Worm (Caenorhabditis elegans) whole organism, early embryonic: ENCODE results near the gene F14E5.2.
"Not testable (repeated sequence)": the region's sequence is repeated elsewhere in the genome, so short reads cannot be mapped to it uniquely, and the experiment has no call there.

Experiments
- B0310.2 ChIP-seq: sonication (generic microtip); optimal IDR thresholded peaks from 2 replicates; lab custom pipeline; 2016; ENCODE audit warnings: mild to moderate bottlenecking, missing genetic modification characterization, missing compliant biosample characterization
- F13C5.2 ChIP-seq: sonication (generic microtip); optimal IDR thresholded peaks from 2 replicates; lab custom pipeline; 2017; ENCODE audit warnings: mild to moderate bottlenecking, missing genetic modification characterization, inconsistent platforms, missing compliant biosample characterization
- aly-1 ChIP-seq: sonication (generic microtip); optimal IDR thresholded peaks from 2 replicates; lab custom pipeline; 2016; ENCODE audit warnings: missing genetic modification characterization, missing compliant biosample characterization
- ama-1 ChIP-seq: fragments of 150-350 bp; optimal IDR thresholded peaks from 2 replicates; lab custom pipeline; 2014
- ceh-13 ChIP-seq: fragments of 200-800 bp; sonication (Bioruptor generic); optimal IDR thresholded peaks from 2 replicates; lab custom pipeline; 2018; ENCODE audit warnings: mild to moderate bottlenecking, missing genetic modification characterization, missing compliant biosample characterization
- ceh-36 ChIP-seq: sonication (generic microtip); optimal IDR thresholded peaks from 2 replicates; lab custom pipeline; 2016; ENCODE audit warnings: missing genetic modification characterization, inconsistent platforms, missing compliant biosample characterization
- ets-7 ChIP-seq: sonication (generic microtip); optimal IDR thresholded peaks from 2 replicates; lab custom pipeline; 2016; ENCODE audit warnings: missing genotype, missing genetic modification characterization, missing compliant biosample characterization
- flt-1 ChIP-seq: fragments of 200-800 bp; sonication (Bioruptor generic); IDR thresholded peaks from 2 replicates; pipeline ENCODE4 v1.3.6; 2022; ENCODE audit warnings: missing genetic modification characterization, missing compliant biosample characterization
- hmbx-1 ChIP-seq: sonication (generic microtip); optimal IDR thresholded peaks from 2 replicates; lab custom pipeline; 2016; ENCODE audit warnings: mild to moderate bottlenecking, missing genetic modification characterization, missing compliant biosample characterization
- hmg-4 ChIP-seq: fragments of 200-800 bp; sonication (Bioruptor generic); optimal IDR thresholded peaks from 2 replicates; lab custom pipeline; 2018; ENCODE audit warnings: mild to moderate bottlenecking, missing genetic modification characterization, missing compliant biosample characterization
- hnd-1 ChIP-seq: sonication (generic microtip); optimal IDR thresholded peaks from 2 replicates; lab custom pipeline; 2016; ENCODE audit warnings: missing genetic modification characterization, missing compliant biosample characterization
- pes-1 ChIP-seq: fragments of 200-800 bp; sonication (Bioruptor generic); IDR thresholded peaks from 2 replicates; pipeline ENCODE4 v1.3.6; 2022; ENCODE audit warnings: missing genetic modification reagents, missing genetic modification characterization, missing compliant biosample characterization
- scrt-1 ChIP-seq: fragments of 200-800 bp; sonication (Bioruptor generic); IDR thresholded peaks from 2 replicates; pipeline ENCODE4 v1.3.6; 2022; ENCODE audit warnings: missing genetic modification characterization, missing compliant biosample characterization
- sea-1 ChIP-seq: fragments of 200-800 bp; sonication (Bioruptor generic); conservative IDR thresholded peaks from 2 replicates; pipeline ENCODE4 v1.3.6; 2022; ENCODE audit warnings: missing genetic modification characterization, missing compliant biosample characterization
- tbx-11 ChIP-seq: fragments of 200-800 bp; sonication (Bioruptor generic); IDR thresholded peaks from 2 replicates; pipeline ENCODE4 v1.3.6; 2022; ENCODE audit warnings: missing genetic modification characterization, missing compliant biosample characterization
- tbx-37 ChIP-seq: fragments of 200-800 bp; sonication (Bioruptor generic); conservative IDR thresholded peaks from 2 replicates; pipeline ENCODE4 v1.3.6; 2022; ENCODE audit warnings: missing genetic modification reagents, missing genetic modification characterization, missing compliant biosample characterization
- tra-4 ChIP-seq: sonication (generic microtip); optimal IDR thresholded peaks from 2 replicates; lab custom pipeline; 2017; ENCODE audit warnings: missing genetic modification characterization, missing compliant biosample characterization

The F14E5.2 gene

DNA sequence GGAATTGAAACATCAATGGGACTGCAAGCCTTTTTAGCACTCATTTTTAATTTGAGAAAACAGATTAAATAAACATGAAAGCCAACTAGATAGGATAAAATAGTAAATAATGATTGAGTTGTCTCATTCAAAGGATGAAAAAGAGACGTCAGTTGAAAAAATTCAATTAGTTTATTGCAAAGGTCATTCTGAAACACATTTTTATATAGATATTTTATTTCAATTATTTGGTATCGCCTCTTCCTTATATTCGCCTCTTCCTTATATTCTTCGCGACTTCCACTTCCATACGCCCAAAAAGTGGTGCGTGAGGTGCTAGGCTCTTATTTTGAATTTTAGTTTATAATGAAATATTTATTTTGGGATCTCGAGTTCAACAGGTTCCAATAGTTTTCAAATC lies 6.3 kb upstream of the F14E5.2 start, which contains the start of gene acp-4:
TSS of gene acp-4 (minus strand) at position 101 of the 400 bp plus-strand sequence.
- no peak for TF ChIP-seq tbx-11 (GFP tag; lab: Robert Waterston, UW)
- no peak for TF ChIP-seq ceh-13
- TF ChIP-seq aly-1 (tag; lab: Kevin White, UChicago): no peak
- no peak for TF ChIP-seq hmg-4 (GFP tag; lab: Kevin White, UChicago)
- TF ChIP-seq B0310.2: no peak
- no peak for TF ChIP-seq flt-1 (GFP tag; lab: Robert Waterston, UW)
- TF ChIP-seq hnd-1 (tag; lab: Kevin White, UChicago): no peak

DNA sequence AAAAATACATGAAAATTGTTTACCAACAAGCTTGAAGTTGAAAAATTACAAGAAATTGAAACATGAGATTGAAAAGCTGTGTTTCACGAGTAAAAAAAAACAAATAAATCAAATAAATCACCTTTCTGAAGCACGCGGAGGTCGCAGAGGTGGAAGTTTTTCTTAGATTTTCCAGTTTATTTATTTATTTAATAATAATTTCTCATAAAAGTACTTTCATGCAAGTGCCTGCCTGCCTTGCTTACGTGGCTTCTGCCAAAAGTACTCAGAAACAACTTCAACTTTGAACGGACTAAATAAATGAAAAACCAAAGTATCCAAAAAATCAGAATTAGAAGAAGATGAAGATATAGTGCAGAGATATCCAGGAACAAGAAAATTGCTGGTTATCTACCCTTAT lies 3.3 kb upstream of the F14E5.2 start, which contains the start of gene acp-2:
TSS of gene acp-2 (minus strand) at position 101 of the 400 bp plus-strand sequence.
- TF ChIP-seq ets-7 (tag; lab: Kevin White, UChicago): no peak

DNA sequence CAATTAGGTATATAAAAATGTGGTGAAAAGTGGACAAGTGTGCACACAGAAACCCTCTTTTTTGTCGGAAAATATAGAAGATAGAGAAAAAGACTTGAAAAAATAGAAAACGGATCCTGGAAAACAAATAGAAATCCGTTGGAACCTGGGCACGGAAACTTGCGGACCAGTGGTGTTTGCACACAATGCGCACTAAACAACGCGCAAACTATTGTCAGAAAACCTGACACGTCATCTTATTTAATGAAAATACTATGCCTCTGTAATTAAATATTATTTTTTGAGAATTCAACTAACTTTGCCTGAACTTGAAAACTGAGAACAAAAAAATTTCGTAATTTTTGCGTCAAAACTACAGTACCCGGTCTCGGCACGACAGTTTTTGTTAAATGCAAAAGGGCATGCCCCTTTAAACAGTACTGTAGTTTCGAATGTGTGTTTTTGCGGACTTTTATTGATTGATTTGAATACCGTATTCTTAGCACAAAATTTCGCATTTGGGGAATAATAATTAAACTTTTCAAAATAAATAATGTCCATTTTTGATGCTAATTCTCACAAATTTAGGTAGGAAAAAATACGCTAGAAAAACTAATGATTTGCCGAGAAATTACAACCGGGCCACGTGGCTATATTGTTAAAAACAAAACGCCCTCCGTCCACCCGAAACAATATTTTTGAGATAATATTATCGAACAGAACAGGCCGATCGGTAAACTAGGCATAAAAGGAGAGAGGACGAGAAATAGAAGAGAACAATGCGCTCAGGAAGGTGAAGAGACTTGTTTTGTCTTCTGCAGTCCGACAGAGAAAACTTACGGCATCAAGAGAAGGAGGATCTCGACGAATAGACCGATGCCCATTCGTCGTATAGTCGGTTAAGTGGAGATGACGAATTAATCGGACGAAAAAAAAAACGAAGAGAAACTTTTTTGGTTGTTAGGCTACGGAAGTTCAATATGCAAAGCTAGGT lies 575 bp upstream of the F14E5.2 start:
- TF ChIP-seq flt-1 (GFP tag; lab: Robert Waterston, UW) (no peak), ets-7 (tag; lab: Kevin White, UChicago) (no peak), sea-1 (GFP tag; lab: Robert Waterston, UW) (no peak), hmg-4 (GFP tag; lab: Kevin White, UChicago) (no peak), tbx-11 (GFP tag; lab: Robert Waterston, UW) (no peak), aly-1 (tag; lab: Kevin White, UChicago) (no peak), hnd-1 (tag; lab: Kevin White, UChicago) (no peak), F13C5.2 (tag; lab: Kevin White, UChicago) (no peak), pes-1 (GFP tag; lab: Robert Waterston, UW) (no peak), ama-1 (lab: Kevin White, UChicago) (no peak)

DNA sequence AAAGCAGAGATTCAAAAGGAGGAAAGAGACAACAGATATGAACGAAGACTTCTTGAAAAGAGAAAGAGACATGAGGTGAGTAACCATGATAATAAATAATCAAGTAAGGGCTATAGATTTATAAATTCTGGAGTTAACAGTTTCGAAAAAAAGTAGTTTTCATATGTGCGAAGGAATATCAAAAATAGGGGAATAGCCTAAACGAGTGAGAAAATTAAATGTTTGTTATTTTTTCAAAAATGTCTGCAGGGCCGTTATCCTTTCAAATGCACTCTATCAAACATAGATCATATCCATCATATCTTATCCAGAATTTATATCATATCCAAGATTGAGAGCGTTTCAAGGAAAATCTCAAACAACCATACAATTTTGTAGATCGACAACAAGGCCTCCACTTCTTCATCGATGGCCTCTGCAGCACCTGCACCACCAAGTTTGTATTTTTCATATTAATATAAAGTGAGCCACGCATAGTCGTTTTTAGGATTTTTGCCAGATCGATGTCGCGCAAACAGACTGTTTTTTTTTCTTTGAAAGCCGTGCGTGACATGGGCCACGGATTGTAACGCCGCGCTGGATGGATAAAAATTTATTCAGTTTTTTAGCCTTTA lies 7.8 kb downstream of the F14E5.2 start:
- no peak for TF ChIP-seq pes-1 (GFP tag; lab: Robert Waterston, UW)
- TF ChIP-seq ceh-13: no peak
- no peak for TF ChIP-seq hmbx-1 (tag; lab: Kevin White, UChicago)
- TF ChIP-seq tbx-37 (GFP tag; lab: Robert Waterston, UW): no peak
- no peak for TF ChIP-seq aly-1 (tag; lab: Kevin White, UChicago)

DNA sequence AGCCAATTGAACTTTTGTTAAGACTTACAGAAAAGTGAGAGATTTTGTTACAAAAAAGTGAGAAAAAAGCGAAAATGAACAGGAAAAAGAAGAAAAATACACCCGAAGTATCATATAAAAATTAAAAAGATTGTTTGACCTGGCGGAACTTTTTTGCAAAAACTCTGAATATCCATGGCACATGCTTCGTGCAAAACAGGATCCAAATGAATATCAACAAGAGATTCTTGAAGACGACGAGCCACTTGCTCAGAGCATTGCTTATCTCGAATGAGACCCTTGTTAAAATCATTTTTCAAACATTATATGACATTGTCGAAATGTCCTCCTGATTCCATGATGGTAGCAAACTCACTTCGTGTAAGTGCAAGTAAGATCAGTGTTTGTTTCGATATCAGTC lies 8.9 kb downstream of the F14E5.2 start, which contains the start of gene F14E5.8:
TSS of gene F14E5.8 (plus strand) at position 301 of the 400 bp plus-strand sequence.
- not testable (repeated sequence) for TF ChIP-seq hmbx-1 (tag; lab: Kevin White, UChicago); flt-1 (GFP tag; lab: Robert Waterston, UW); sea-1 (GFP tag; lab: Robert Waterston, UW)

DNA sequence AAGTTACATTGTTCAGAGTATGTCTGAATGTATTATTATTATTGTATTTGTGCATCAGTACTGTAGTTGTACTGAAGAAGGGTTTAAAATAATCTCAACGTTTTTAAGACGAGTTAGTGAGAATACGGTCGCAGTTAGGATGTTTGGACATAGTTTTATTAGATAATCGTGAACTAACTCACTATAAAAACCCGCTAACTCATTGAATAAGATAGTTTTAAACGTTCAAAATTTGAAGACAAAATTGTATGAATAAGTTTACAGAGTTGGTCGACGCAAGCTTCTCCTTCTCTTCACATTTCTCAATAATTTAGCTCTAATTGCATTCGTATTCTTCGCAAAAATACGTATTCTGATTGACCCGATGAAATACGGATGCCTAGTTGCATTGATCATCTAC lies 9.6 kb downstream of the F14E5.2 start:
- no peak for TF ChIP-seq flt-1 (GFP tag; lab: Robert Waterston, UW)
- TF ChIP-seq tbx-11 (GFP tag; lab: Robert Waterston, UW): no peak
- no peak for TF ChIP-seq F13C5.2 (tag; lab: Kevin White, UChicago)
- TF ChIP-seq ceh-13: no peak
- TF ChIP-seq ama-1 (lab: Kevin White, UChicago): no peak
- TF ChIP-seq aly-1 (tag; lab: Kevin White, UChicago): no peak
- TF ChIP-seq ets-7 (tag; lab: Kevin White, UChicago): no peak

DNA sequence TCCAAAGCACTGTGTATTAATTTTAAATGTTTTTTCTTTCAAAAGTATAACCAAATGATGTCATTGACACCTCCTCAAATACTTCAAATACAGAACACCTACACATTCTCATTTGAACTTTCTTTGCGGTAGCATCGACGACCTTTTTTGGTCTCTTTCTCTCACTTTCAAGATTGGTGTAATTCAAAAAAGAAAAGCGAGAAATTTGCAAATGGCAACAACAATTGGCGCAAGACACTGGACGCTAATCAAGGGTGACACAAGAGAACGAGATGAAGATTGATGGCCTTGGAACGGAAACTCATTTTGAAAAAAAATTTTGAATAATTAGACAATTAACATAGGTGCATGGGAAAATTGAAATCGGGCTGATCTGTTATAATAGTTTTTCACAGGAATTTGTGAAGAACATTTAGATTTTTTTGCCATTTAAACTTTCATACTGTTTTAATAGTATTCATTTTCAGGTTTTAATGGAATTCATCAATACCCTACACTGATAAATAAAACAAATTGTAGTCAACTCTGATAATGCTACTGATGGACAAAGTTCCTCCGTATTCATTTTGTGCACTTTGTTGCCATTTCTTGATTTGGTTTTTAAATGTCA lies 11.5 kb downstream of the F14E5.2 start, which contains the start of gene fdgt-2:
TSS of gene fdgt-2 (plus strand) at position 560 of the 610 bp plus-strand sequence.
- TF ChIP-seq hnd-1 (tag; lab: Kevin White, UChicago): no peak
- no peak for TF ChIP-seq scrt-1 (GFP tag; lab: Robert Waterston, UW)
- no peak for TF ChIP-seq sea-1 (GFP tag; lab: Robert Waterston, UW)
- no peak for TF ChIP-seq flt-1 (GFP tag; lab: Robert Waterston, UW)
- no peak for TF ChIP-seq aly-1 (tag; lab: Kevin White, UChicago)
- TF ChIP-seq tra-4 (tag; lab: Kevin White, UChicago): no peak
- no peak for TF ChIP-seq ceh-13
- no peak for TF ChIP-seq ets-7 (tag; lab: Kevin White, UChicago)
- no peak for TF ChIP-seq ceh-36
- TF ChIP-seq tbx-11 (GFP tag; lab: Robert Waterston, UW): no peak
- no peak for TF ChIP-seq B0310.2
- no peak for TF ChIP-seq tbx-37 (GFP tag; lab: Robert Waterston, UW)
- no peak for TF ChIP-seq F13C5.2 (tag; lab: Kevin White, UChicago)
- no peak for TF ChIP-seq hmbx-1 (tag; lab: Kevin White, UChicago)
- TF ChIP-seq pes-1 (GFP tag; lab: Robert Waterston, UW): no peak
- TF ChIP-seq ama-1 (lab: Kevin White, UChicago): no peak
